Worm (Caenorhabditis elegans): Measurements from ENCODE around the gene Y62E10A.20.

Gene Y62E10A.20

DNA sequence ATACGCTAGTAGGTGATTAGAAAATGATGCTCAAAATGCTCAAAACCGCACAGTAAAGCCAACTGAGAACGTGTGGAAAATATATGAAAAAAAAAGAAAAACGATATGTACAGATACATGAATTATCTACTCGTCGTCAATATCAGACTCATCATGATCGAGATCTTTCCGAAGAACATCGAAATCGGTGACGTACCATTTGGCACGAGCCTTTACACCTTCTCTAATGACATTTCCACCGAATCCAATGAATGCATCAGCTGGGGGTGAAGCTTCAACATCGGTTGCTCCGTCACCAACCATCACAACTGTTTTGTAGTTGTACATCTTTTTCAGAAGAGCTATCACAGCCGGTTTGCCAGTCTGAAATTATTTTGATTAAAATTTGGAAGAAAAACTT lies 3.3 kb upstream of the Y62E10A.20 start:
- TF ChIP-seq unc-62 (GFP tag; optimal IDR thresholded peaks at IDR 0.05), result no peak

ce11 chrIV:13388779-13389178 lies 2.9 kb upstream of the Y62E10A.20 start:
- no peak for TF ChIP-seq unc-62 (GFP tag; optimal IDR thresholded peaks at IDR 0.05)

DNA sequence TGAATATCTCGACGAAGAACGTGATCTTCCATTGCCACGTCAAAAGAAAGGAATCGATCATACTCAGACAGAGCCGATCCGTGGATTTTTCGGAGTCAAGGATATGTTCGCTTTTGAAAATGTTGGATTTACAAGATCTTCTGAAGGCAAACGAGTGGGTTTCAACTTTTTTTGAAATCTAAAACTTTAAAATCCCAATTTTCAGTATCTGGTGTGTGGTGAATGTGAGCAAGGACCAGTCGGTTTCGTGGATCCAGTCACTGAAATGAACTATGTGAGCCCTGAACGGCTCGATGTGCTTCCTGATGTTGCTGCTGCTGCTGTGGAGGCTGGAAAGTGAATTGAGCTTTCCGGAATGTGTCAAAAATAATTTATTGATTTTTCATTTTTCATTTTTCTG lies 1.0 kb upstream of the Y62E10A.20 start, which contains the start of gene lsm-3:
lsm-3 (plus strand) TSS at position 301 of the 400 bp plus-strand sequence.
- no peak for TF ChIP-seq unc-62 (GFP tag; optimal IDR thresholded peaks at IDR 0.05)

ce11 chrIV:13383763-13384436 lies 2.0 kb downstream of the Y62E10A.20 start, which contains the start of gene rab-19:
TSS of gene rab-19 (minus strand) at chrIV:13384386.
- no peak for TF ChIP-seq unc-62 (GFP tag; optimal IDR thresholded peaks at IDR 0.05)

DNA sequence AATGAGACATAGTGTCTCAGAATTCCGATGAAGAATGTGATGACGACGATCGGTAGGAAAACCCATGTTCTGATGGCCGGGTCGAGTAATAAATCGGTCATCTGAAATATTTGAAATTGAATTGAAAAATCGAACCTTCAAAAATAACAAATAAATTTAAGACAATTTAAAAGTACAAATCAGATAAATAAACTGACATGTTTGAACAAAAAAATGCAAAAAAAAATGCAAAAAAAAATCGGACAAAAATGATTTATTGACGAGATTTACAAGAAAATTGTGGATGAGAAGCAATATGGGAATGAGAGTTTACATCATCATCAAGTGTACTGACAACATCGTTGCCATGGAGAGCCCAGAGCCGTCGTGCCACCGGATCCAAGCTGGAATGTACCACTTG lies 4.1 kb downstream of the Y62E10A.20 start, which contains the start of gene emc-3:
emc-3 (minus strand) TSS at position 101 of the 400 bp plus-strand sequence.
- TF ChIP-seq unc-62 (GFP tag; optimal IDR thresholded peaks at IDR 0.05), result no peak

DNA sequence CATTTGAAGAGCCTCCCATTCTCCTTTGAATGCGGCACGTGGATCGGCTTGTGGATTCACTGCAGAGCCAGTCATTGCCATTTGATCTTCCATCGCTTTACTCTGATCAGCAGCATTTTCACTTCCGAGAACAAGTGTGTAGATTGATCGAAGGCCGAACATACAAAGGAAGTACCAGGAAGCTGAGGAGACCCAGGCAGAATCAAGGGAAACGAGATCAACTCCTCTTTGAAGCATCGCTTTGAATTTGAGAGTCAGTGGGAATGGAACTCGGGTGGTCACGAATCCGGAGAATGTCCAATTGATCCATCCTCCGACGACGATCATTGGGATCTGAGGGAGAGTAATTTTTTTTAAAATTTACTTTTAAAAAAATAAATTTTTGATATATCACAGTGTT lies 5.4 kb downstream of the Y62E10A.20 start:
- TF ChIP-seq unc-62 (GFP tag; optimal IDR thresholded peaks at IDR 0.05), result no peak

ce11 chrIV:13377716-13378115 lies 8.2 kb downstream of the Y62E10A.20 start, which contains the start of gene mau-8:
TSS of gene mau-8 (plus strand) at chrIV:13378016.
- TF ChIP-seq unc-62 (GFP tag; optimal IDR thresholded peaks at IDR 0.05), result no peak

- TF ChIP-seq unc-62 (GFP tag; optimal IDR thresholded peaks at IDR 0.05), result no peak
These were observed 11.0 kb downstream of the Y62E10A.20 start for ce11 chrIV:13374918-13375317.

DNA sequence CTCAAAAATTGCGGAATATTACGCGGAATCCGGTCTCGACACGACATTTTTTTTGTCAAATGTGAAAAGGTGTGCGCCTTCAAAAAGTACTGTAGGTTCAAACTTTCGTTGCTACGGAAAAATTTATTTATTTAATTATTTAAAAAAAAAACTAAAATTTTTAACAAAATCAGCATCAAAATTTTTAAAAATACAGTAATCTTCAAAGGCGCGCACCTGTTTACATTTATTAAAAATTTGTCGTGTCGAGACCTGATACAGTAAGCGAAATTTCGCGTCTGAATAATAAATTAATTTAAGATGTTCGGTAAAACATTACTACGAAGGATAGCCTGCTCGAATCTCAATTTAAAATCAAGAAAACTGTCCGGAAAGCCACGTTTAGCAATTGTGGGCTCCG lies 14.2 kb downstream of the Y62E10A.20 start, which contains the start of gene Y62E10A.6:
Y62E10A.6 (plus strand) TSS at position 301 of the 400 bp plus-strand sequence.
- no peak for TF ChIP-seq unc-62 (GFP tag; optimal IDR thresholded peaks at IDR 0.05)

DNA sequence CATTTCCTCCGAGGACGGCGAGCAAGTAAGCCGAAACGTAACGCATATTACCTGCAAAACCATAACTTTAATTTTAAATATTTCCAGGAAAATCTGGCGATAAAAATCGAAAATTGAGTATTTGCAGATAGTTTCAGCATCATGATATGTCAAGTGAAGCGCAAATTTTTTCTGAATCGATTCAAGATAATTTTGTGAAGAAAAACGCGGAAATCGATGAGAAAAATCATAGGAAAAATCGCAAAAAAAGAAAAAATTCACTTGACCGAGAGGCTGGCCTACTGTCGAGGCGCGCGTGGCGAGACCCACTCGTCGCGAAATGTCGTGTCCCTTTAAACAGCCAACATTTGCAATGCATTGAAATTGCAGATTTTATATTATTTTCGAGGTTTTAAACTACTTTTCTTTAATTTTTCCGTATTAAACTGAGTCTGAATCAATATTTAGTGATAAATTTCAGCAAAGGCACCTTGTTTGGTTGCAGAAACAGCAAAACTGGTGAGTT lies 15.6 kb downstream of the Y62E10A.20 start, which contains the start of the genes rla-2, popl-7 and Y62E10A.24:
rla-2 (minus strand) TSS at position 51 of the 505 bp plus-strand sequence.
popl-7 (plus strand) TSS at position 455 of the 505 bp plus-strand sequence.
Y62E10A.24 (plus strand) TSS at position 476 of the 505 bp plus-strand sequence.
- TF ChIP-seq unc-62 (GFP tag; optimal IDR thresholded peaks at IDR 0.05), result no peak

- TF ChIP-seq unc-62 (GFP tag; optimal IDR thresholded peaks at IDR 0.05), result no peak
These were observed 16.6 kb downstream of the Y62E10A.20 start, which contains the start of gene agt-1 for ce11 chrIV:13369120-13369842. TSS of gene agt-1 (minus strand) at chrIV:13369412.

- TF ChIP-seq unc-62 (GFP tag; optimal IDR thresholded peaks at IDR 0.05), result no peak
These were observed 21.0 kb downstream of the Y62E10A.20 start, which contains the start of gene srsx-25 for ce11 chrIV:13364869-13365268. TSS of gene srsx-25 (plus strand) at chrIV:13365169.

DNA sequence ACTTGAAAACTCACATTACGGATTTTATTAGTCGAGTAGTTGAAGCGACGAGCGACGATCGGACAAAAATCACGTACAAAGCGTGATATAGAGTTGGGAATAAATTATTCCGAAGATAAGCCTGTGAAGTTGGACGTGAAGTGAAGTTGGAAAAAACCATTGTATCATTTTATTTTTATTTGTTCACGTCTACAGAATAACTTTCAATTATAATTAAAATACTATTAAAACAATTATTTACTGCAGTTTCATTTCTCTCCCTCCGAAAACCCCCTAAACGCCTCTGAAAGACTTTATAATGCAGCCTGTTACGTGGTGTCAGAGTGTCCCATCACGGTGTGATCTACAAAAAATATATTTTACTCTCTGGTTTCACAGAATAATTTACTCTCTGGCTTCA lies 25.7 kb downstream of the Y62E10A.20 start, which contains the start of gene Y62E10A.3:
Y62E10A.3 (minus strand) TSS at position 101 of the 400 bp plus-strand sequence.
- no peak for TF ChIP-seq unc-62 (GFP tag; optimal IDR thresholded peaks at IDR 0.05)

- no peak for TF ChIP-seq unc-62 (GFP tag; optimal IDR thresholded peaks at IDR 0.05)
These were observed 27.4 kb downstream of the Y62E10A.20 start, which contains the start of gene W02A2.8 for ce11 chrIV:13358488-13358887. TSS of gene W02A2.8 (minus strand) at chrIV:13358588.

- TF ChIP-seq unc-62 (GFP tag; optimal IDR thresholded peaks at IDR 0.05), result no peak
These were observed 29.9 kb downstream of the Y62E10A.20 start for ce11 chrIV:13356005-13356404.

DNA sequence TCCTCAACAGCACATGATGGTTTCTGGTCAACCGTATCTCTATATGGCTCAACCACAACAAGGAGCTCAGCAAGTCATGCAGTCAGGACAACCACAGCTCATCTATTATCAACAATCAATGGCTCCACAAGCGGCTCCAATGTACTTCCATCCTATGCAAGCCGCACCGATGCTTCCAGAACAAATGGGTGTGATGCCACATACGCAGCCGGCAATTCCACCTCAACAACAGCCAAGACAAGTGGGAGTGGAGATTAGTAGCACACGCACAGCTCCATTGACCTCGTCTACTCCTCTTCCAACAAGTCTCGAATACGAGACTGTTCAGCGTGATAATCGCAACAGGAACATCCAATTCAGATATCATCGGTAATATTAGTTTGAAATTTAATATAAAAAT lies 31.8 kb downstream of the Y62E10A.20 start:
- TF ChIP-seq unc-62 (GFP tag; optimal IDR thresholded peaks at IDR 0.05), result no peak
